Fruit fly (Drosophila melanogaster) whole organism, embryonic: ENCODE measurements around the gene Syx1A.

Experiments used
- Adf1 ChIP-seq: fragments of 200-800 bp; sonication (Bioruptor generic); IDR thresholded peaks from 2 replicates; pipeline ENCODE4 v1.3.6; 2022; ENCODE audit warnings: missing biosample characterization, missing genetic modification characterization
- Atf6 ChIP-seq: fragments of 200-800 bp; sonication (Bioruptor generic); IDR thresholded peaks from 2 replicates; pipeline ENCODE4 v1.3.6; 2022; ENCODE audit warnings: missing biosample characterization, missing genetic modification characterization
- B-H1 ChIP-seq: fragments of 200-800 bp; sonication (Bioruptor generic); IDR thresholded peaks from 3 replicates; pipeline ENCODE4 v1.3.6; 2022; ENCODE audit warnings: missing biosample characterization, missing genetic modification characterization
- BtbVII ChIP-seq: fragments of 200-800 bp; sonication (Bioruptor generic); optimal IDR thresholded peaks from 3 replicates; lab custom pipeline; 2017; ENCODE audit warnings: missing biosample characterization, mild to moderate bottlenecking, missing genetic modification characterization
- Bteb2 ChIP-seq: fragments of 200-800 bp; sonication (Bioruptor generic); optimal IDR thresholded peaks from 2 replicates; lab custom pipeline; 2016; ENCODE audit warnings: missing biosample characterization, missing genetic modification characterization
- CG10543 ChIP-seq: fragments of 200-800 bp; sonication (Bioruptor generic); optimal IDR thresholded peaks from 3 replicates; lab custom pipeline; 2017; ENCODE audit warnings: missing biosample characterization, mild to moderate bottlenecking, missing genetic modification characterization, moderate library complexity
- CG11560 ChIP-seq: fragments of 200-800 bp; sonication (Bioruptor generic); IDR thresholded peaks from 3 replicates; pipeline ENCODE4 v1.3.6; 2022; ENCODE audit warnings: missing biosample characterization, missing genetic modification characterization
- CG11695 ChIP-seq: fragments of 200-800 bp; sonication (Bioruptor generic); IDR thresholded peaks from 3 replicates; pipeline ENCODE4 v1.3.6; 2022; ENCODE audit warnings: missing biosample characterization, missing genetic modification characterization
- CG11723 ChIP-seq: fragments of 200-800 bp; sonication (Bioruptor generic); optimal IDR thresholded peaks from 2 replicates; lab custom pipeline; 2017; ENCODE audit warnings: missing biosample characterization, mild to moderate bottlenecking, missing genetic modification characterization
- CG12236 ChIP-seq: fragments of 200-800 bp; sonication (Bioruptor generic); optimal IDR thresholded peaks from 2 replicates; lab custom pipeline; 2016; ENCODE audit warnings: missing biosample characterization, missing genetic modification characterization
- CG1233 ChIP-seq: fragments of 200-800 bp; sonication (Bioruptor generic); optimal IDR thresholded peaks from 4 replicates; lab custom pipeline; 2018; ENCODE audit warnings: missing biosample characterization, mild to moderate bottlenecking, missing genetic modification characterization
- CG12659 ChIP-seq: fragments of 200-800 bp; sonication (Bioruptor generic); optimal IDR thresholded peaks from 3 replicates; lab custom pipeline; 2017; ENCODE audit warnings: mild to moderate bottlenecking, missing biosample characterization, missing genetic modification reagents, missing genetic modification characterization
- CG13296 ChIP-seq: fragments of 200-800 bp; sonication (Bioruptor generic); optimal IDR thresholded peaks from 3 replicates; lab custom pipeline; 2018; ENCODE audit warnings: missing biosample characterization, mild to moderate bottlenecking, missing genetic modification characterization
- CG14014 ChIP-seq: fragments of 200-800 bp; sonication (Bioruptor generic); IDR thresholded peaks from 2 replicates; pipeline ENCODE4 v1.3.6; 2022; ENCODE audit warnings: missing biosample characterization, missing genetic modification characterization
- CG14710 ChIP-seq: fragments of 200-800 bp; sonication (Bioruptor generic); optimal IDR thresholded peaks from 3 replicates; lab custom pipeline; 2019; ENCODE audit warnings: missing biosample characterization, mild to moderate bottlenecking, missing genetic modification characterization, moderate library complexity
- CG15269 ChIP-seq: fragments of 200-800 bp; sonication (Bioruptor generic); optimal IDR thresholded peaks from 2 replicates; lab custom pipeline; 2018; ENCODE audit warnings: missing biosample characterization, mild to moderate bottlenecking, missing genetic modification characterization, moderate library complexity
- CG15514 ChIP-seq: fragments of 200-800 bp; sonication (Bioruptor generic); optimal IDR thresholded peaks from 3 replicates; lab custom pipeline; 2017; ENCODE audit warnings: missing biosample characterization, missing genetic modification characterization, mild to moderate bottlenecking, moderate library complexity, missing genetic modification reagents
- CG2678 ChIP-seq: fragments of 200-800 bp; sonication (Bioruptor generic); optimal IDR thresholded peaks from 3 replicates; lab custom pipeline; 2019; ENCODE audit warnings: missing biosample characterization, mild to moderate bottlenecking, missing genetic modification characterization, moderate library complexity
- CG31388 ChIP-seq: fragments of 200-800 bp; sonication (Bioruptor generic); optimal IDR thresholded peaks from 2 replicates; lab custom pipeline; 2016; ENCODE audit warnings: missing biosample characterization, missing genetic modification characterization
- CG3281 ChIP-seq: fragments of 200-800 bp; sonication (Bioruptor generic); optimal IDR thresholded peaks from 3 replicates; lab custom pipeline; 2017; ENCODE audit warnings: missing biosample characterization, mild to moderate bottlenecking, missing genetic modification characterization
- CG4730 ChIP-seq: fragments of 200-800 bp; sonication (Bioruptor generic); IDR thresholded peaks from 2 replicates; pipeline ENCODE4 v1.3.6; 2022; ENCODE audit warnings: missing biosample characterization, missing genetic modification characterization
- CG8924 ChIP-seq: fragments of 200-800 bp; optimal IDR thresholded peaks from 3 replicates; lab custom pipeline; 2019; ENCODE audit warnings: missing biosample characterization, mild to moderate bottlenecking, missing genetic modification characterization, moderate library complexity
- CHES-1-like ChIP-seq: fragments of 200-800 bp; sonication (Bioruptor generic); optimal IDR thresholded peaks from 2 replicates; lab custom pipeline; 2016; ENCODE audit warnings: missing biosample characterization, missing genetic modification characterization
- Camta ChIP-seq: fragments of 200-800 bp; sonication (Bioruptor generic); optimal IDR thresholded peaks from 2 replicates; lab custom pipeline; 2016; ENCODE audit warnings: missing biosample characterization, missing genetic modification characterization
- D19A ChIP-seq: fragments of 200-800 bp; optimal IDR thresholded peaks from 3 replicates; lab custom pipeline; 2019; ENCODE audit warnings: missing biosample characterization, mild to moderate bottlenecking, missing genetic modification characterization, moderate library complexity
- Fer1 ChIP-seq: fragments of 200-800 bp; sonication (Bioruptor generic); optimal IDR thresholded peaks from 2 replicates; lab custom pipeline; 2017; ENCODE audit warnings: missing biosample characterization, mild to moderate bottlenecking, missing genetic modification characterization
- Fer3 ChIP-seq: fragments of 200-800 bp; sonication (Bioruptor generic); optimal IDR thresholded peaks from 2 replicates; lab custom pipeline; 2018; ENCODE audit warnings: missing biosample characterization, mild to moderate bottlenecking, missing genetic modification characterization, moderate library complexity
- Hmr ChIP-seq: fragments of 200-800 bp; sonication (Bioruptor generic); optimal IDR thresholded peaks from 3 replicates; lab custom pipeline; 2017; ENCODE audit warnings: mild to moderate bottlenecking, missing biosample characterization, missing genetic modification reagents, missing genetic modification characterization
- Meics ChIP-seq: fragments of 200-800 bp; sonication (Bioruptor generic); optimal IDR thresholded peaks from 2 replicates; lab custom pipeline; 2017; ENCODE audit warnings: missing biosample characterization, mild to moderate bottlenecking, missing genetic modification characterization
- Usf ChIP-seq: fragments of 200-800 bp; sonication (Bioruptor generic); optimal IDR thresholded peaks from 2 replicates; lab custom pipeline; 2017; ENCODE audit warnings: missing genotype, missing biosample characterization, missing genetic modification characterization
- aop ChIP-seq: fragments of 200-800 bp; sonication (Bioruptor generic); IDR thresholded peaks from 2 replicates; pipeline ENCODE4 v1.3.6; 2022; ENCODE audit warnings: missing biosample characterization, missing genetic modification characterization
- bab2 ChIP-seq: fragments of 200-800 bp; sonication (Bioruptor generic); optimal IDR thresholded peaks from 2 replicates; lab custom pipeline; 2016; ENCODE audit warnings: missing biosample characterization, missing genetic modification characterization
- bsh ChIP-seq, 2 experiments: fragments of 200-800 bp; sonication (Bioruptor generic); optimal IDR thresholded peaks; 2 replicates each; lab custom pipeline; 2017 to 2018; ENCODE audit warnings: mild to moderate bottlenecking in 2 of 2, missing biosample characterization in 2 of 2, missing genetic modification characterization in 2 of 2, moderate library complexity in 1 of 2
- caup ChIP-seq: fragments of 200-800 bp; sonication (Bioruptor generic); optimal IDR thresholded peaks from 3 replicates; lab custom pipeline; 2017; ENCODE audit warnings: missing biosample characterization, mild to moderate bottlenecking, missing genetic modification characterization, moderate library complexity; ENCODE audit not compliant: severe bottlenecking
- danr ChIP-seq: fragments of 200-800 bp; sonication (Bioruptor generic); IDR thresholded peaks from 2 replicates; pipeline ENCODE4 v1.3.6; 2022; ENCODE audit warnings: missing biosample characterization, missing genetic modification characterization
- fd3F ChIP-seq: fragments of 200-800 bp; sonication (Bioruptor generic); optimal IDR thresholded peaks from 2 replicates; lab custom pipeline; 2018; ENCODE audit warnings: missing biosample characterization, mild to moderate bottlenecking, missing genetic modification characterization, moderate library complexity
- fu2 ChIP-seq: fragments of 200-800 bp; sonication (Bioruptor generic); optimal IDR thresholded peaks from 2 replicates; lab custom pipeline; 2016; ENCODE audit warnings: missing biosample characterization, missing genetic modification characterization
- gem ChIP-seq: fragments of 200-800 bp; sonication (Bioruptor generic); optimal IDR thresholded peaks from 2 replicates; lab custom pipeline; 2019; ENCODE audit warnings: missing biosample characterization, mild to moderate bottlenecking, missing genetic modification characterization, moderate library complexity
- ind ChIP-seq: fragments of 200-800 bp; sonication (Bioruptor generic); optimal IDR thresholded peaks from 3 replicates; lab custom pipeline; 2016; ENCODE audit warnings: missing biosample characterization, missing genetic modification characterization
- knrl ChIP-seq: fragments of 200-800 bp; sonication (Bioruptor generic); IDR thresholded peaks from 3 replicates; pipeline ENCODE4 v1.3.6; 2022; ENCODE audit warnings: missing biosample characterization, missing genetic modification characterization; ENCODE audit not compliant: partially characterized antibody
- lab ChIP-seq: fragments of 200-800 bp; sonication (Bioruptor generic); optimal IDR thresholded peaks from 3 replicates; lab custom pipeline; 2017; ENCODE audit warnings: missing biosample characterization, missing genetic modification characterization, mild to moderate bottlenecking, moderate library complexity, missing genetic modification reagents
- lbe ChIP-seq: fragments of 200-800 bp; sonication (Bioruptor generic); optimal IDR thresholded peaks from 2 replicates; lab custom pipeline; 2016; ENCODE audit warnings: missing biosample characterization, mild to moderate bottlenecking, missing genetic modification characterization
- nau ChIP-seq: fragments of 200-800 bp; sonication (Bioruptor generic); optimal IDR thresholded peaks from 3 replicates; lab custom pipeline; 2017; ENCODE audit warnings: missing biosample characterization, mild to moderate bottlenecking, missing genetic modification characterization, missing genetic modification reagents
- pfk ChIP-seq: fragments of 200-800 bp; sonication (Bioruptor generic); optimal IDR thresholded peaks from 2 replicates; lab custom pipeline; 2018; ENCODE audit warnings: missing biosample characterization, mild to moderate bottlenecking, missing genetic modification characterization, moderate library complexity
- schlank ChIP-seq: fragments of 200-800 bp; sonication (Bioruptor generic); optimal IDR thresholded peaks from 2 replicates; lab custom pipeline; 2018; ENCODE audit warnings: missing biosample characterization, mild to moderate bottlenecking, missing genetic modification characterization
- sim ChIP-seq: fragments of 200-800 bp; sonication (Bioruptor generic); IDR thresholded peaks from 2 replicates; pipeline ENCODE4 v1.3.6; 2022; ENCODE audit warnings: missing biosample characterization, missing genetic modification characterization
- sqz ChIP-seq: fragments of 200-800 bp; sonication (Bioruptor generic); optimal IDR thresholded peaks from 3 replicates; lab custom pipeline; 2018; ENCODE audit warnings: missing biosample characterization, mild to moderate bottlenecking, missing genetic modification characterization
- sug ChIP-seq: fragments of 200-800 bp; optimal IDR thresholded peaks from 2 replicates; lab custom pipeline; 2019; ENCODE audit warnings: missing biosample characterization, mild to moderate bottlenecking, missing genetic modification characterization, moderate library complexity
- tap ChIP-seq: fragments of 200-800 bp; optimal IDR thresholded peaks from 3 replicates; lab custom pipeline; 2019; ENCODE audit warnings: missing biosample characterization, mild to moderate bottlenecking, missing genetic modification characterization, moderate library complexity
- tup ChIP-seq: fragments of 200-800 bp; sonication (Bioruptor generic); optimal IDR thresholded peaks from 2 replicates; lab custom pipeline; 2016; ENCODE audit warnings: missing biosample characterization, mild to moderate bottlenecking, missing genetic modification characterization, moderate library complexity
- yki ChIP-seq: fragments of >200 bp; optimal IDR thresholded peaks from 3 replicates; lab custom pipeline; 2018

Gene Syx1A

DNA sequence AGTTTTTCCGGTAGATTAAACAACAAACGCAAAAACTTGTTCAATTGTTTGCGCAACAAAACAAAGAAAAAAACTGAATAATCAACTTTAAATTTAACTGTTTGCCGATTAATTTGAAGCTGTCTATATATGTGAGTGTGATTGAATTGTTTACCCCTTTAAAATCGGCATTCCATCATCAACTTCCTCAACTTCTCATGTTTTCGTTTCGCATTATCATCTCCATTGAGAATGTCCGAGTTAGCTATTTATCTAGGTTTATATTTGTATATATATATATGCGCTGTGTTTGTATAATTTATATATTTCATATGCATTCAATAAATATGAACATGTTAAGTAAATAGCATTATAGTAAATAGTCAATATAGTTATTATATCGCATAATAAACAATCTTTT is 3.2 kb downstream of the Syx1A start:
- TF ChIP-seq CHES-1-like, result no peak
- TF ChIP-seq CG8924 (tag; lab: Kevin White, UChicago), result peak; percentile 15
- no peak for TF ChIP-seq danr
- no peak for TF ChIP-seq B-H1 (GFP tag; lab: Robert Waterston, UW)
- TF ChIP-seq CG11560, result no peak
- peak; percentile 43 for TF ChIP-seq Fer3
- TF ChIP-seq aop (GFP tag; lab: Robert Waterston, UW), result no peak
- TF ChIP-seq fd3F, result peak; percentile 44
- TF ChIP-seq bsh (GFP tag; optimal IDR thresholded peaks at IDR 0.05; lab: Kevin White, UChicago), result no peak
- TF ChIP-seq Meics (GFP tag; lab: Kevin White, UChicago), result peak; percentile 29
- TF ChIP-seq nau, result peak; percentile 15
- TF ChIP-seq CG10543, result peak; percentile 32
- TF ChIP-seq CG15269 (tag; lab: Kevin White, UChicago), result peak; percentile 44
- TF ChIP-seq Usf, result no peak
- TF ChIP-seq Adf1 (GFP tag; lab: Robert Waterston, UW), result no peak
- no peak for TF ChIP-seq pfk (GFP tag; lab: Kevin White, UChicago)
- peak; percentile 15; the same call in 1 of the 2 replicates for TF ChIP-seq CG14014
- TF ChIP-seq yki, result no peak
- TF ChIP-seq schlank, result no peak
- TF ChIP-seq knrl (GFP tag; lab: Robert Waterston, UW), result no peak
- peak; percentile 11 for TF ChIP-seq CG15514 (GFP tag; lab: Kevin White, UChicago)
- peak; percentile 23 for TF ChIP-seq sug (tag; lab: Kevin White, UChicago)
- no peak for TF ChIP-seq bab2 (GFP tag; lab: Kevin White, UChicago)
- no peak for TF ChIP-seq lbe (GFP tag; lab: Kevin White, UChicago)
- TF ChIP-seq sim (GFP tag; lab: Robert Waterston, UW), result no peak
- TF ChIP-seq CG11695 (GFP tag; lab: Robert Waterston, UW), result peak; percentile 34; the same call in 1 of the 3 replicates
- no peak for TF ChIP-seq CG4730 (GFP tag; lab: Robert Waterston, UW)
- no peak for TF ChIP-seq tap (tag; lab: Kevin White, UChicago)
- TF ChIP-seq Atf6 (GFP tag; lab: Robert Waterston, UW), result peak; percentile 46; the same call in 1 of the 2 replicates
- no peak for TF ChIP-seq Camta (GFP tag; lab: Kevin White, UChicago)
- peak; percentile 50 for TF ChIP-seq Fer1
- peak; percentile 57 for TF ChIP-seq BtbVII (GFP tag; lab: Kevin White, UChicago)
- no peak for TF ChIP-seq Bteb2 (GFP tag; lab: Kevin White, UChicago)
- TF ChIP-seq CG3281 (GFP tag; lab: Kevin White, UChicago), result peak; percentile 40
- TF ChIP-seq CG31388 (GFP tag; lab: Kevin White, UChicago), result no peak
- TF ChIP-seq D19A, result no peak
- peak; percentile 14 for TF ChIP-seq sqz (GFP tag; lab: Kevin White, UChicago)
- peak; percentile 52 for TF ChIP-seq CG13296 (GFP tag; lab: Kevin White, UChicago)
- TF ChIP-seq caup, result peak; percentile 42
- TF ChIP-seq ind (GFP tag; lab: Kevin White, UChicago), result no peak
- no peak for TF ChIP-seq tup (GFP tag; lab: Kevin White, UChicago)
- TF ChIP-seq lab (GFP tag; lab: Kevin White, UChicago), result peak; percentile 46
- no peak for TF ChIP-seq fu2 (GFP tag; lab: Kevin White, UChicago)
- TF ChIP-seq Hmr (GFP tag; lab: Kevin White, UChicago), result peak; percentile 65
- peak; percentile 66 for TF ChIP-seq CG2678 (tag; lab: Kevin White, UChicago)
- TF ChIP-seq CG11723 (GFP tag; lab: Kevin White, UChicago), result no peak
- TF ChIP-seq CG12659 (GFP tag; lab: Kevin White, UChicago), result peak; percentile 11
- no peak for TF ChIP-seq CG14710 (tag; lab: Kevin White, UChicago)
- peak; percentile 37 for TF ChIP-seq gem (tag; lab: Kevin White, UChicago)
- no peak for TF ChIP-seq CG12236 (GFP tag; lab: Kevin White, UChicago)
- TF ChIP-seq CG1233 (GFP tag; lab: Kevin White, UChicago), result peak; percentile 23
